Worm (Caenorhabditis elegans): ENCODE results near the gene F14D2.5.

DNA sequence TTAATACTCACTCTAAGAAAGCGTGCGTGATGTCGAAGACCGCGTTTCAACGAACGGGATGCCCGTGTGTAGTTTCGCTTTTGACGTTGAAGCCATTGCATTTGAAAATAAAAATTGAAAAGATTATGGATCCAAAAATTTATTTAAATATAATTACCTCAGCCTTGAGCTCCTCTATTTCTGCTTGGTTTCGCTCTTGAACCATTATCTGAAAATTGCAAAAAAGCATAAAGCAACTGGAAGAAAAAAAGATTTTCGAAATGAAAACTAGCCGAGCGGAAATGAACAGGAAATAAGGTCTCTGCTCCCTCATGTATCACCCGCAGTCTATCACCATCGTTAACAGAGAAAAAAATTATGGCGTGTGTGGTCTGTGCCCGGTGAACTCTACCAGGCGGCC lies 26.7 kb downstream of the F14D2.5 start, which contains the start of gene Y49F6C.6:
- TF ChIP-seq ref-1 (GFP tag; conservative IDR thresholded peaks at IDR 0.05) (no peak), med-1 (GFP tag; optimal IDR thresholded peaks at IDR 0.05; ENCODE audit: insufficient read depth) (no peak), cog-1 (tag; optimal IDR thresholded peaks at IDR 0.05) (no peak), ztf-23 (GFP tag; IDR thresholded peaks at IDR 0.05) (no peak), flt-1 (GFP tag; IDR thresholded peaks at IDR 0.05) (no peak), klf-2 (GFP tag; conservative IDR thresholded peaks at IDR 0.05) (no peak), tab-1 (GFP tag; IDR thresholded peaks at IDR 0.05) (no peak), ztf-29 (GFP tag; IDR thresholded peaks at IDR 0.05) (no peak), T22C8.4 (GFP tag; IDR thresholded peaks at IDR 0.05) (no peak)
